Fruit fly (Drosophila melanogaster): ENCODE data around the gene Mgat2.

The Mgat2 gene

dm6 chr3R:30046029-30047001 is 24.3 kb upstream of the Mgat2 start, which contains the start of the genes RpL32 and CG7943 (continued):
- TF ChIP-seq CG6689 (GFP tag; IDR thresholded peaks at IDR 0.05) (peak; percentile 92), Optix (GFP tag; IDR thresholded peaks at IDR 0.05) (peak; percentile 97), chn (GFP tag; optimal IDR thresholded peaks at IDR 0.05) (peak; percentile 90), CG12236 (GFP tag; optimal IDR thresholded peaks at IDR 0.05) (peak; percentile 87), H15 (GFP tag; IDR thresholded peaks at IDR 0.05) (peak; percentile 93), Six4 (GFP tag; optimal IDR thresholded peaks at IDR 0.05) (peak; percentile 92), CG4328 (GFP tag; optimal IDR thresholded peaks at IDR 0.05) (peak; percentile 94), CG32772 (GFP tag; IDR thresholded peaks at IDR 0.05) (peak; percentile 94), psq (GFP tag; optimal IDR thresholded peaks at IDR 0.05) (peak; percentile 62), hth (optimal IDR thresholded peaks at IDR 0.05) (no peak), nerfin-2 (GFP tag; IDR thresholded peaks at IDR 0.05; ENCODE audit: partially characterized antibody) (peak; percentile 100), Dref (GFP tag; IDR thresholded peaks at IDR 0.05) (peak; percentile 89), mld (GFP tag; IDR thresholded peaks at IDR 0.05; ENCODE audit: partially characterized antibody) (peak; percentile 100), tna (GFP tag; IDR thresholded peaks at IDR 0.05; ENCODE audit: partially characterized antibody) (peak; percentile 100), Fer2 (tag; optimal IDR thresholded peaks at IDR 0.05) (peak; percentile 92), p53 (GFP tag; optimal IDR thresholded peaks at IDR 0.05) (peak; percentile 94), cas (GFP tag; IDR thresholded peaks at IDR 0.05) (peak; percentile 92), CG6854 (GFP tag; optimal IDR thresholded peaks at IDR 0.05) (peak; percentile 93), her (GFP tag; optimal IDR thresholded peaks at IDR 0.05) (peak; percentile 94), CG4854 (GFP tag; optimal IDR thresholded peaks at IDR 0.05) (peak; percentile 92), vfl (GFP tag; optimal IDR thresholded peaks at IDR 0.05) (peak; percentile 94), CG32532 (GFP tag; IDR thresholded peaks at IDR 0.05) (peak; percentile 96), insv (GFP tag; optimal IDR thresholded peaks at IDR 0.05) (peak in 1 of 2 experiments; percentile 74), D19B (GFP tag; optimal IDR thresholded peaks at IDR 0.05) (peak; percentile 85), inv (GFP tag; IDR thresholded peaks at IDR 0.05; ENCODE audit: partially characterized antibody) (peak; percentile 100), CG31365 (tag; optimal IDR thresholded peaks at IDR 0.05) (peak; percentile 84), tio (GFP tag; optimal IDR thresholded peaks at IDR 0.05) (no peak), Dad (GFP tag; optimal IDR thresholded peaks at IDR 0.05) (peak; percentile 97), gcm2 (GFP tag; optimal IDR thresholded peaks at IDR 0.05) (peak; percentile 85), BEAF-32 (GFP tag; optimal IDR thresholded peaks at IDR 0.05) (peak; percentile 100), bsh (GFP tag; optimal IDR thresholded peaks at IDR 0.05) (peak in 1 of 2 experiments; percentile 84), Ravus (GFP tag; IDR thresholded peaks at IDR 0.05) (peak; percentile 78), CG16815 (GFP tag; optimal IDR thresholded peaks at IDR 0.05) (peak; percentile 73), Eip74EF (GFP tag; optimal IDR thresholded peaks at IDR 0.05) (peak in 1 of 2 experiments; percentile 65), CG8765 (GFP tag; IDR thresholded peaks at IDR 0.05) (peak; percentile 95), jumu (GFP tag; optimal IDR thresholded peaks at IDR 0.05) (peak; percentile 97), CG5245 (GFP tag; optimal IDR thresholded peaks at IDR 0.05) (peak; percentile 92), so (GFP tag; IDR thresholded peaks at IDR 0.05) (peak; percentile 98), CG16779 (GFP tag; IDR thresholded peaks at IDR 0.05) (peak; percentile 87), D (optimal IDR thresholded peaks at IDR 0.05) (no peak), D (GFP tag; optimal IDR thresholded peaks at IDR 0.05) (peak; percentile 89), Hmr (GFP tag; optimal IDR thresholded peaks at IDR 0.05) (peak; percentile 96), Dfd (GFP tag; optimal IDR thresholded peaks at IDR 0.05) (no peak), Bdp1 (GFP tag; optimal IDR thresholded peaks at IDR 0.05) (peak; percentile 80), CG11456 (GFP tag; IDR thresholded peaks at IDR 0.05) (peak; percentile 96), eyg (GFP tag; optimal IDR thresholded peaks at IDR 0.05) (peak; percentile 96), al (GFP tag; IDR thresholded peaks at IDR 0.05) (peak; percentile 95), CG18599 (GFP tag; optimal IDR thresholded peaks at IDR 0.05) (peak; percentile 96), ftz-f1 (GFP tag; optimal IDR thresholded peaks at IDR 0.05) (peak; percentile 81)

Measured in whole organism, embryonic.